Worm (Caenorhabditis elegans): ENCODE data around the gene clec-126.

clec-126 gene

ce11 chrII:3518961-3519544 lies at the start of gene clec-126 (continued):
- peak; percentile 73 for TF ChIP-seq snpc-1.1 (tag; optimal IDR thresholded peaks at IDR 0.05; ENCODE audit: insufficient read depth)
- no peak for TF ChIP-seq lag-1 (GFP tag; IDR thresholded peaks at IDR 0.05)
- TF ChIP-seq F39B2.1 (GFP tag; IDR thresholded peaks at IDR 0.05): no peak
- TF ChIP-seq ztf-25 (GFP tag; IDR thresholded peaks at IDR 0.05): no peak
- peak; percentile 50; the same call in 1 of the 2 replicates for TF ChIP-seq zfh-2 (GFP tag; conservative IDR thresholded peaks at IDR 0.05)
- peak; percentile 45 for TF ChIP-seq ceh-27 (GFP tag; optimal IDR thresholded peaks at IDR 0.05)
- peak; percentile 87 for TF ChIP-seq madf-10 (tag; optimal IDR thresholded peaks at IDR 0.05)
- peak; percentile 93 for TF ChIP-seq atf-7 (tag; optimal IDR thresholded peaks at IDR 0.05)
- TF ChIP-seq lin-35 (GFP tag; optimal IDR thresholded peaks at IDR 0.05): peak in 1 of 3 experiments; percentile 58
- peak; percentile 51 for TF ChIP-seq F52B5.7 (tag; optimal IDR thresholded peaks at IDR 0.05)
- TF ChIP-seq F55B11.4 (tag; optimal IDR thresholded peaks at IDR 0.05; ENCODE audit: borderline replicate concordance, insufficient read depth): no peak
- TF ChIP-seq zim-3 (tag; optimal IDR thresholded peaks at IDR 0.05): peak; percentile 46
- peak; percentile 77 for TF ChIP-seq hmg-1.2 (GFP tag; IDR thresholded peaks at IDR 0.05)
- no peak for TF ChIP-seq ztf-3 (GFP tag; optimal IDR thresholded peaks at IDR 0.05)
- no peak for TF ChIP-seq akir-1 (GFP tag; optimal IDR thresholded peaks at IDR 0.05)
- TF ChIP-seq ztf-26 (tag; optimal IDR thresholded peaks at IDR 0.05): peak; percentile 93
- peak; percentile 12 for TF ChIP-seq efl-1 (GFP tag; optimal IDR thresholded peaks at IDR 0.05)
- TF ChIP-seq madf-8 (GFP tag; conservative IDR thresholded peaks at IDR 0.05): 0 out of 2 replicates have a peak, but pooled peaks have one; percentile 11
- TF ChIP-seq lin-54 (GFP tag; optimal IDR thresholded peaks at IDR 0.05): peak; percentile 75
- TF ChIP-seq F22D6.2 (tag; optimal IDR thresholded peaks at IDR 0.05): peak; percentile 72
- TF ChIP-seq gei-17 (GFP tag; optimal IDR thresholded peaks at IDR 0.05): peak; percentile 73
- peak; percentile 91 for TF ChIP-seq B0336.3 (GFP tag; IDR thresholded peaks at IDR 0.05)
- TF ChIP-seq lsl-1 (GFP tag; optimal IDR thresholded peaks at IDR 0.05): peak; percentile 66
- TF ChIP-seq Y95B8A.8 (GFP tag; IDR thresholded peaks at IDR 0.05): 0 out of 2 replicates have a peak, but pooled peaks have one; percentile 21
- peak; percentile 59 for TF ChIP-seq chd-7 (tag; optimal IDR thresholded peaks at IDR 0.05)
- TF ChIP-seq lsy-27 (tag; optimal IDR thresholded peaks at IDR 0.05; ENCODE audit: borderline replicate concordance, insufficient read depth): peak; percentile 87
- peak; percentile 83 for TF ChIP-seq ekl-4 (GFP tag; IDR thresholded peaks at IDR 0.05)
- TF ChIP-seq snpc-1.3 (tag; optimal IDR thresholded peaks at IDR 0.05; ENCODE audit: insufficient read depth): peak; percentile 80
- TF ChIP-seq athp-1 (tag; optimal IDR thresholded peaks at IDR 0.05): peak; percentile 87
- no peak for TF ChIP-seq ceh-58 (GFP tag; IDR thresholded peaks at IDR 0.05)
- peak; percentile 66 to 75 for TF ChIP-seq rec-8 (tag; optimal IDR thresholded peaks at IDR 0.05)
- TF ChIP-seq ztf-28 (GFP tag; IDR thresholded peaks at IDR 0.05): 0 out of 2 replicates have a peak, but pooled peaks have one; percentile 57
- peak; percentile 87 for TF ChIP-seq lin-26 (GFP tag; IDR thresholded peaks at IDR 0.05)
- 0 out of 2 replicates have a peak, but pooled peaks have one; percentile 6 for TF ChIP-seq B0019.2 (GFP tag; conservative IDR thresholded peaks at IDR 0.05)
- no peak for TF ChIP-seq unc-62 (GFP tag; optimal IDR thresholded peaks at IDR 0.05)
- peak; percentile 73 for TF ChIP-seq egl-44 (GFP tag; IDR thresholded peaks at IDR 0.05)
- peak; percentile 94 for TF ChIP-seq lin-40 (tag; optimal IDR thresholded peaks at IDR 0.05)
- TF ChIP-seq F33H1.4 (GFP tag; IDR thresholded peaks at IDR 0.05): peak; percentile 42
- peak; percentile 77 for TF ChIP-seq tlf-1 (GFP tag; optimal IDR thresholded peaks at IDR 0.05)
- TF ChIP-seq dox-1 (GFP tag; IDR thresholded peaks at IDR 0.05): peak; percentile 89
- TF ChIP-seq F49E8.2 (tag; optimal IDR thresholded peaks at IDR 0.05; ENCODE audit: insufficient read depth): no peak
- peak; percentile 77 for TF ChIP-seq ztf-18 (tag; optimal IDR thresholded peaks at IDR 0.05)
- TF ChIP-seq sea-2 (GFP tag; IDR thresholded peaks at IDR 0.05): no peak
- peak; percentile 26 for TF ChIP-seq xnd-1 (tag; optimal IDR thresholded peaks at IDR 0.05)
- peak; percentile 79 for TF ChIP-seq pbrm-1 (GFP tag; IDR thresholded peaks at IDR 0.05)
- TF ChIP-seq Y56A3A.18 (GFP tag; IDR thresholded peaks at IDR 0.05): peak; percentile 73; the same call in 1 of the 2 replicates
